Fruit fly (Drosophila melanogaster): ENCODE results near the gene CG13995.

- TF ChIP-seq CG8478 (optimal IDR thresholded peaks at IDR 0.05) (no peak), CTCF (optimal IDR thresholded peaks at IDR 0.05) (no peak)
Observed at dm6 chr2L:6088371-6089365, 34.6 kb downstream of the CG13995 start.
